Fruit fly (Drosophila melanogaster) whole organism, embryonic: ENCODE results near the gene CG13117.

ENCODE experiments used
- CG11247 ChIP-seq: fragments of 200-800 bp; sonication (Bioruptor generic); IDR thresholded peaks from 2 replicates; pipeline ENCODE4 v1.3.6; 2022; ENCODE audit warnings: missing biosample characterization, missing genetic modification characterization
- CG18619 ChIP-seq: fragments of 200-800 bp; sonication (Bioruptor generic); optimal IDR thresholded peaks from 3 replicates; lab custom pipeline; 2017; ENCODE audit warnings: missing biosample characterization, mild to moderate bottlenecking, missing genetic modification characterization
- Hmr ChIP-seq: fragments of 200-800 bp; sonication (Bioruptor generic); optimal IDR thresholded peaks from 3 replicates; lab custom pipeline; 2017; ENCODE audit warnings: mild to moderate bottlenecking, missing biosample characterization, missing genetic modification reagents, missing genetic modification characterization
- Mes4 ChIP-seq: fragments of 200-800 bp; sonication (Bioruptor generic); optimal IDR thresholded peaks from 2 replicates; lab custom pipeline; 2016; ENCODE audit warnings: missing biosample characterization, missing genetic modification characterization
- PHDP ChIP-seq: fragments of 200-800 bp; sonication (Bioruptor generic); optimal IDR thresholded peaks from 3 replicates; lab custom pipeline; 2018; ENCODE audit warnings: missing biosample characterization, mild to moderate bottlenecking, missing genetic modification characterization, moderate library complexity
- Rx ChIP-seq: fragments of 200-800 bp; sonication (Bioruptor generic); IDR thresholded peaks from 2 replicates; pipeline ENCODE4 v1.3.6; 2022; ENCODE audit warnings: missing biosample characterization, missing genetic modification characterization
- ftz-f1 ChIP-seq: fragments of 200-800 bp; sonication (Bioruptor generic); optimal IDR thresholded peaks from 2 replicates; lab custom pipeline; 2016; ENCODE audit warnings: missing biosample characterization, missing genetic modification characterization
- hb ChIP-seq: fragments of 200-800 bp; sonication (Bioruptor generic); IDR thresholded peaks from 3 replicates; pipeline ENCODE4 v1.3.6; 2022; ENCODE audit warnings: missing biosample characterization, missing genetic modification characterization; ENCODE audit not compliant: partially characterized antibody
- zf30C ChIP-seq: fragments of 200-800 bp; sonication (Bioruptor generic); optimal IDR thresholded peaks from 3 replicates; lab custom pipeline; 2018; ENCODE audit warnings: missing biosample characterization, mild to moderate bottlenecking, missing genetic modification characterization

DNA sequence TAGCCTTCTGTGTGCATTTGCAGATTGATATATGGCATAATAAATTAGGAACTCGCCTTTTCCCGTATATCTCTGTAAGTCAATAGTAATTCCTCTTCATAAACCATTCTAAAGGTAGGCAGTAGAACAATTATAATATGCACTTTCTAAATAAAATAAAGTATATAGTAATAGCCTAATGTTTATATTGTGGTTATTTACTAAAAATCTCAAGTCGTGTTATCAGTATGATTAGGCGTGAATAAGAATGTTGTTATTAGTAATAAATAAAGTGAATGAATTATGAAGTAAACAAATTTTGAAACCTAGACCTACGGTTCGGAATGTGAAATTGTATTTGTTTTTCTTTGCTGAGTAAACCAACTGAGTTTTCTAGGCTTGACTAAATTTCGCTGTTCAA is 40.7 kb upstream of the CG13117 start:
- TF ChIP-seq CG11247 (GFP tag; lab: Robert Waterston, UW) (no peak), Hmr (GFP tag; lab: Kevin White, UChicago) (no peak), Rx (GFP tag; lab: Robert Waterston, UW) (no peak), hb (no peak), Mes4 (GFP tag; lab: Kevin White, UChicago) (no peak), CG18619 (GFP tag; lab: Kevin White, UChicago) (no peak), PHDP (tag; lab: Kevin White, UChicago) (no peak), ftz-f1 (no peak), zf30C (no peak)
